Worm (Caenorhabditis elegans): ENCODE results near the gene C03A7.13.

DNA sequence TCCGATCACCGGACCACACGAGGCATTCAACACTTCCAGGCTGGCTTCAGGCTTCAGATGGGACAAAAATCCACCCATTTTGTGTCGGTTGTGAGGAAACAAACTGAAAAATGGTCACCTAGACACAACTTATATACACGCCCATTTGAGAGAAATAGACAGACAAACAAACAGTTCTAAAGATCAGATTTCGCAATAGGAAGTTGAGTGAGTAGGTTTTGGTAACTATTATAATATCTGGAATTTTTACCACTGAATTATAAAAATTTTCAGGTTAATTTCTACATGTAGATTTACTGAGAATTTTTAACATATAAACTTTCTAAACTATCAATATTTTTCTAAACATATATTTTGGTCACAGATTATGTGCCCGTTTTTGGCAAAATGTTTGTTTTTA is 41.4 kb upstream of the C03A7.13 start, which contains the start of gene cest-32:
- TF ChIP-seq elt-1 (tag; optimal IDR thresholded peaks at IDR 0.05) (no peak), mdl-1 (tag; optimal IDR thresholded peaks at IDR 0.05) (no peak), ceh-28 (tag; optimal IDR thresholded peaks at IDR 0.05) (no peak)

Measured in whole organism, L3 larva.